Worm (Caenorhabditis elegans): Measurements from ENCODE around the gene C07G2.5.

Gene C07G2.5

DNA sequence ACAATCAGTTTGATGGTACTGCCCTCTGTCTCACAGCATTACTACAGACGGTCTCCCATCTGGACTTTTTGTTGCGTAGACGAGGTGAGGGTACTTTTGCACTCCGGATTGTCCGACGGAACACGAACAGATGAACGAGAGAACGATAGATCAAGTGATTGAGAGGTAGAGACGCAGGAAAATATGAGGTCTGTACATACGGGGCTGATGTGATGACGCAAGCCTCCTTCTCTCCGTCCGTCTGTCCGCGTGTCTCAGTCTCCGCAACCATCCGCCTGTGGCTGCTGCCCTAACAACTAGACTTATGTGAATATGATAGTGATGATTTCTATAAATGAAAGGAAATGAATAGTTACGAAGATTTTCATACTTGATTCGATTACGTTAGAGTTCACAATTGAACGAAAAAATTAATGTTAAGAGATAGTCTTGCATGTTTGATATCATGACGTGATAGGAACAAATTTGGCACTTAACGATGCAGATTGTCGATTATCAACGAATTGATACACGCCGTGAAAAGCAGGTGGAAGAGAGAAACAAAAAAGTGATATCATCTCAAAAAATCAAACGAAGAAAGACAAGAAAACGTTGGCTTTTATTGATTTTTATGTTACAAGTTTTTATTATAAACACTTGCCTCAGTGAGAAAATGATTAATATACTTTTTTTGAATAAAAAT lies 3.9 kb upstream of the C07G2.5 start (continued):
- TF ChIP-seq ces-1 (GFP tag; optimal IDR thresholded peaks at IDR 0.05), result no peak
- TF ChIP-seq nhr-48 (tag; optimal IDR thresholded peaks at IDR 0.05), result peak; percentile 76
- TF ChIP-seq skn-1 (tag; optimal IDR thresholded peaks at IDR 0.05), result no peak
- TF ChIP-seq egl-43 (GFP tag; IDR thresholded peaks at IDR 0.05), result 0 out of 2 replicates have a peak, but pooled peaks have one; percentile 35
- TF ChIP-seq set-16 (GFP tag; IDR thresholded peaks at IDR 0.05), result no peak
- peak in 1 of 2 experiments; percentile 36 for TF ChIP-seq lsy-2 (tag; optimal IDR thresholded peaks at IDR 0.05)
- TF ChIP-seq zfp-2 (tag; optimal IDR thresholded peaks at IDR 0.05), result no peak
- no peak for TF ChIP-seq ama-1 (optimal IDR thresholded peaks at IDR 0.05)
- TF ChIP-seq rbr-2 (tag; optimal IDR thresholded peaks at IDR 0.05), result no peak
- TF ChIP-seq mes-2 (tag; optimal IDR thresholded peaks at IDR 0.05; ENCODE audit: poor library complexity, severe bottlenecking), result no peak
- no peak for TF ChIP-seq ZK337.2 (GFP tag; IDR thresholded peaks at IDR 0.05)
- no peak for TF ChIP-seq nhr-102 (tag; optimal IDR thresholded peaks at IDR 0.05)
- peak; percentile 75 for TF ChIP-seq pqm-1 (tag; optimal IDR thresholded peaks at IDR 0.05)
- no peak for TF ChIP-seq fos-1 (tag; optimal IDR thresholded peaks at IDR 0.05)
- TF ChIP-seq F44E2.7 (GFP tag; IDR thresholded peaks at IDR 0.05), result no peak
- no peak for TF ChIP-seq snpc-4 (tag; optimal IDR thresholded peaks at IDR 0.05)
- TF ChIP-seq ctbp-1 (GFP tag; IDR thresholded peaks at IDR 0.05), result peak; percentile 14; the same call in 1 of the 2 replicates
- TF ChIP-seq spr-3 (GFP tag; optimal IDR thresholded peaks at IDR 0.05), result no peak
- TF ChIP-seq nhr-6 (tag; optimal IDR thresholded peaks at IDR 0.05), result no peak
- TF ChIP-seq nhr-76 (tag; optimal IDR thresholded peaks at IDR 0.05), result no peak
- peak; percentile 50 for TF ChIP-seq T26A8.4 (GFP tag; IDR thresholded peaks at IDR 0.05)
- no peak for TF ChIP-seq duxl-1 (tag; optimal IDR thresholded peaks at IDR 0.05; ENCODE audit: poor library complexity)
- no peak for TF ChIP-seq aly-2 (tag; optimal IDR thresholded peaks at IDR 0.05)
- no peak for TF ChIP-seq lin-39 (tag; optimal IDR thresholded peaks at IDR 0.05)

ce11 chrIII:4496085-4496484 lies 2.8 kb downstream of the C07G2.5 start:
- TF ChIP-seq F37D6.2 (tag; optimal IDR thresholded peaks at IDR 0.05), result no peak
- peak; percentile 80; the same call in 1 of the 2 replicates for TF ChIP-seq php-3 (GFP tag; IDR thresholded peaks at IDR 0.05)
- TF ChIP-seq ctbp-1 (GFP tag; IDR thresholded peaks at IDR 0.05), result no peak
- TF ChIP-seq lin-39 (tag; optimal IDR thresholded peaks at IDR 0.05), result no peak
- peak in 1 of 2 experiments; percentile 50 for TF ChIP-seq hif-1 (tag; optimal IDR thresholded peaks at IDR 0.05)
- no peak for TF ChIP-seq daf-8 (GFP tag; IDR thresholded peaks at IDR 0.05)
- no peak for TF ChIP-seq dmd-8 (GFP tag; IDR thresholded peaks at IDR 0.05)
- no peak for TF ChIP-seq ces-1 (GFP tag; optimal IDR thresholded peaks at IDR 0.05)
- peak; percentile 61; the same call in 1 of the 2 replicates for TF ChIP-seq tra-1 (GFP tag; IDR thresholded peaks at IDR 0.05)
- no peak; the same call in 1 of the 2 replicates for TF ChIP-seq lin-1 (GFP tag; IDR thresholded peaks at IDR 0.05)
- TF ChIP-seq mxl-3 (GFP tag; optimal IDR thresholded peaks at IDR 0.05), result peak; percentile 46
- no peak for TF ChIP-seq fkh-10 (GFP tag; optimal IDR thresholded peaks at IDR 0.05)
- TF ChIP-seq unc-62 (GFP tag; optimal IDR thresholded peaks at IDR 0.05 in 1 of 2), result no peak
- no peak for TF ChIP-seq unc-62 (tag; optimal IDR thresholded peaks at IDR 0.05)
- peak; percentile 93 for TF ChIP-seq dve-1 (tag; optimal IDR thresholded peaks at IDR 0.05; ENCODE audit: insufficient read depth)
- TF ChIP-seq mdt-29 (GFP tag; IDR thresholded peaks at IDR 0.05), result no peak
- TF ChIP-seq daf-16 (GFP tag; optimal IDR thresholded peaks at IDR 0.05), result peak in 1 of 2 experiments; percentile 44
- TF ChIP-seq daf-16 (tag; optimal IDR thresholded peaks at IDR 0.05), result peak; percentile 96
- peak; percentile 30 for TF ChIP-seq T20F7.1 (GFP tag; optimal IDR thresholded peaks at IDR 0.05)
- TF ChIP-seq Y48G9A.11 (GFP tag; IDR thresholded peaks at IDR 0.05), result no peak
- no peak for TF ChIP-seq lin-38 (GFP tag; IDR thresholded peaks at IDR 0.05)
- no peak for TF ChIP-seq zfp-2 (tag; optimal IDR thresholded peaks at IDR 0.05)
- no peak for TF ChIP-seq Y5F2A.4 (GFP tag; optimal IDR thresholded peaks at IDR 0.05)
- peak; percentile 36 for TF ChIP-seq pqm-1 (tag; optimal IDR thresholded peaks at IDR 0.05)
- no peak for TF ChIP-seq T26A8.4 (GFP tag; IDR thresholded peaks at IDR 0.05)
- TF ChIP-seq nhr-6 (tag; optimal IDR thresholded peaks at IDR 0.05), result no peak
- no peak for TF ChIP-seq jun-1 (tag; optimal IDR thresholded peaks at IDR 0.05)
- TF ChIP-seq ZK546.5 (tag; optimal IDR thresholded peaks at IDR 0.05), result no peak
- no peak for TF ChIP-seq Y105C5A.15 (GFP tag; IDR thresholded peaks at IDR 0.05)
- TF ChIP-seq attf-4 (tag; optimal IDR thresholded peaks at IDR 0.05), result no peak
- no peak for TF ChIP-seq vab-7 (GFP tag; IDR thresholded peaks at IDR 0.05)
- TF ChIP-seq cey-2 (tag; optimal IDR thresholded peaks at IDR 0.05; ENCODE audit: borderline replicate concordance, insufficient read depth), result peak; percentile 39

All from whole organism, L4 larva.